Worm (Caenorhabditis elegans) whole organism, early embryonic: ENCODE results near the gene lys-7.
"Not testable (repeated sequence)": the region's sequence is repeated elsewhere in the genome, so short reads cannot be mapped to it uniquely, and the experiment has no call there.

Experiments
- B0310.2 ChIP-seq: sonication (generic microtip); optimal IDR thresholded peaks from 2 replicates; lab custom pipeline; 2016; ENCODE audit warnings: mild to moderate bottlenecking, missing genetic modification characterization, missing compliant biosample characterization
- F13C5.2 ChIP-seq: sonication (generic microtip); optimal IDR thresholded peaks from 2 replicates; lab custom pipeline; 2017; ENCODE audit warnings: mild to moderate bottlenecking, missing genetic modification characterization, inconsistent platforms, missing compliant biosample characterization
- aly-1 ChIP-seq: sonication (generic microtip); optimal IDR thresholded peaks from 2 replicates; lab custom pipeline; 2016; ENCODE audit warnings: missing genetic modification characterization, missing compliant biosample characterization
- ama-1 ChIP-seq: fragments of 150-350 bp; optimal IDR thresholded peaks from 2 replicates; lab custom pipeline; 2014
- ceh-13 ChIP-seq: fragments of 200-800 bp; sonication (Bioruptor generic); optimal IDR thresholded peaks from 2 replicates; lab custom pipeline; 2018; ENCODE audit warnings: mild to moderate bottlenecking, missing genetic modification characterization, missing compliant biosample characterization
- ceh-36 ChIP-seq: sonication (generic microtip); optimal IDR thresholded peaks from 2 replicates; lab custom pipeline; 2016; ENCODE audit warnings: missing genetic modification characterization, inconsistent platforms, missing compliant biosample characterization
- ets-7 ChIP-seq: sonication (generic microtip); optimal IDR thresholded peaks from 2 replicates; lab custom pipeline; 2016; ENCODE audit warnings: missing genotype, missing genetic modification characterization, missing compliant biosample characterization
- flt-1 ChIP-seq: fragments of 200-800 bp; sonication (Bioruptor generic); IDR thresholded peaks from 2 replicates; pipeline ENCODE4 v1.3.6; 2022; ENCODE audit warnings: missing genetic modification characterization, missing compliant biosample characterization
- hmbx-1 ChIP-seq: sonication (generic microtip); optimal IDR thresholded peaks from 2 replicates; lab custom pipeline; 2016; ENCODE audit warnings: mild to moderate bottlenecking, missing genetic modification characterization, missing compliant biosample characterization
- hmg-4 ChIP-seq: fragments of 200-800 bp; sonication (Bioruptor generic); optimal IDR thresholded peaks from 2 replicates; lab custom pipeline; 2018; ENCODE audit warnings: mild to moderate bottlenecking, missing genetic modification characterization, missing compliant biosample characterization
- hnd-1 ChIP-seq: sonication (generic microtip); optimal IDR thresholded peaks from 2 replicates; lab custom pipeline; 2016; ENCODE audit warnings: missing genetic modification characterization, missing compliant biosample characterization
- pes-1 ChIP-seq: fragments of 200-800 bp; sonication (Bioruptor generic); IDR thresholded peaks from 2 replicates; pipeline ENCODE4 v1.3.6; 2022; ENCODE audit warnings: missing genetic modification reagents, missing genetic modification characterization, missing compliant biosample characterization
- scrt-1 ChIP-seq: fragments of 200-800 bp; sonication (Bioruptor generic); IDR thresholded peaks from 2 replicates; pipeline ENCODE4 v1.3.6; 2022; ENCODE audit warnings: missing genetic modification characterization, missing compliant biosample characterization
- sea-1 ChIP-seq: fragments of 200-800 bp; sonication (Bioruptor generic); conservative IDR thresholded peaks from 2 replicates; pipeline ENCODE4 v1.3.6; 2022; ENCODE audit warnings: missing genetic modification characterization, missing compliant biosample characterization
- tbx-11 ChIP-seq: fragments of 200-800 bp; sonication (Bioruptor generic); IDR thresholded peaks from 2 replicates; pipeline ENCODE4 v1.3.6; 2022; ENCODE audit warnings: missing genetic modification characterization, missing compliant biosample characterization
- tbx-37 ChIP-seq: fragments of 200-800 bp; sonication (Bioruptor generic); conservative IDR thresholded peaks from 2 replicates; pipeline ENCODE4 v1.3.6; 2022; ENCODE audit warnings: missing genetic modification reagents, missing genetic modification characterization, missing compliant biosample characterization
- tra-4 ChIP-seq: sonication (generic microtip); optimal IDR thresholded peaks from 2 replicates; lab custom pipeline; 2017; ENCODE audit warnings: missing genetic modification characterization, missing compliant biosample characterization

lys-7 gene

ce11 chrV:3507691-3508090, 25.3 kb upstream of the lys-7 start, which contains the start of gene str-225:
Gene str-225 (plus strand): TSS chrV:3507822.
- no peak for TF ChIP-seq ceh-36 (tag; lab: Kevin White, UChicago)
- no peak for TF ChIP-seq sea-1 (GFP tag; lab: Robert Waterston, UW)
- TF ChIP-seq ceh-13 (GFP tag; lab: Kevin White, UChicago): no peak

- not testable (repeated sequence) for TF ChIP-seq hmg-4 (GFP tag; lab: Kevin White, UChicago); B0310.2 (tag; lab: Kevin White, UChicago); ama-1 (lab: Kevin White, UChicago)
These were observed 23.9 kb upstream of the lys-7 start, which contains the start of gene ugt-64 for ce11 chrV:3506252-3506651. Gene ugt-64 (minus strand): TSS chrV:3506352.

- no peak for TF ChIP-seq tra-4 (tag; lab: Kevin White, UChicago)
- no peak for TF ChIP-seq aly-1 (tag; lab: Kevin White, UChicago)
- TF ChIP-seq flt-1 (GFP tag; lab: Robert Waterston, UW): no peak
- TF ChIP-seq hmg-4 (GFP tag; lab: Kevin White, UChicago): no peak
- TF ChIP-seq F13C5.2 (tag; lab: Kevin White, UChicago): no peak
- TF ChIP-seq pes-1 (GFP tag; lab: Robert Waterston, UW): no peak
- no peak for TF ChIP-seq hnd-1
- no peak for TF ChIP-seq scrt-1 (GFP tag; lab: Robert Waterston, UW)
- TF ChIP-seq ceh-36 (tag; lab: Kevin White, UChicago): no peak
- no peak for TF ChIP-seq tbx-37
- no peak for TF ChIP-seq ceh-13 (GFP tag; lab: Kevin White, UChicago)
- no peak for TF ChIP-seq B0310.2 (tag; lab: Kevin White, UChicago)
- no peak for TF ChIP-seq ets-7
- no peak for TF ChIP-seq hmbx-1 (tag; lab: Kevin White, UChicago)
- no peak for TF ChIP-seq ama-1 (lab: Kevin White, UChicago)
These were observed 23.3 kb upstream of the lys-7 start for ce11 chrV:3505745-3506144.

ce11 chrV:3502038-3502437, 19.6 kb upstream of the lys-7 start, which contains the start of the genes C07G3.8 and C07G3.10:
Gene C07G3.8 (minus strand): TSS chrV:3502138.
Gene C07G3.10 (plus strand): TSS chrV:3502307.
- TF ChIP-seq scrt-1 (GFP tag; lab: Robert Waterston, UW) (no peak), F13C5.2 (tag; lab: Kevin White, UChicago) (no peak), pes-1 (GFP tag; lab: Robert Waterston, UW) (no peak), hmg-4 (GFP tag; lab: Kevin White, UChicago) (no peak), hnd-1 (no peak), aly-1 (tag; lab: Kevin White, UChicago) (no peak), ets-7 (no peak), ceh-36 (tag; lab: Kevin White, UChicago) (no peak)

- TF ChIP-seq tbx-37 (no peak), aly-1 (tag; lab: Kevin White, UChicago) (no peak), sea-1 (GFP tag; lab: Robert Waterston, UW) (no peak), B0310.2 (tag; lab: Kevin White, UChicago) (no peak), hnd-1 (no peak), ceh-13 (GFP tag; lab: Kevin White, UChicago) (no peak), ama-1 (lab: Kevin White, UChicago) (no peak), hmg-4 (GFP tag; lab: Kevin White, UChicago) (no peak), ets-7 (no peak), tbx-11 (GFP tag; lab: Robert Waterston, UW) (no peak), flt-1 (GFP tag; lab: Robert Waterston, UW) (no peak), scrt-1 (GFP tag; lab: Robert Waterston, UW) (no peak), hmbx-1 (tag; lab: Kevin White, UChicago) (no peak), F13C5.2 (tag; lab: Kevin White, UChicago) (no peak)
These were observed 14.5 kb upstream of the lys-7 start, which contains the start of gene C07G3.15 for ce11 chrV:3496880-3497279. Gene C07G3.15 (minus strand): TSS chrV:3496980.

- TF ChIP-seq sea-1 (GFP tag; lab: Robert Waterston, UW): no peak
- TF ChIP-seq tbx-11 (GFP tag; lab: Robert Waterston, UW): no peak
- no peak for TF ChIP-seq F13C5.2 (tag; lab: Kevin White, UChicago)
- no peak for TF ChIP-seq tra-4 (tag; lab: Kevin White, UChicago)
- TF ChIP-seq B0310.2 (tag; lab: Kevin White, UChicago): no peak
- TF ChIP-seq ama-1 (lab: Kevin White, UChicago): no peak
- no peak for TF ChIP-seq flt-1 (GFP tag; lab: Robert Waterston, UW)
- TF ChIP-seq hmbx-1 (tag; lab: Kevin White, UChicago): no peak
- TF ChIP-seq ceh-13 (GFP tag; lab: Kevin White, UChicago): no peak
- no peak for TF ChIP-seq ets-7
- TF ChIP-seq hmg-4 (GFP tag; lab: Kevin White, UChicago): no peak
- TF ChIP-seq ceh-36 (tag; lab: Kevin White, UChicago): no peak
- no peak for TF ChIP-seq hnd-1
- no peak for TF ChIP-seq scrt-1 (GFP tag; lab: Robert Waterston, UW)
- no peak for TF ChIP-seq aly-1 (tag; lab: Kevin White, UChicago)
- no peak for TF ChIP-seq tbx-37
- TF ChIP-seq pes-1 (GFP tag; lab: Robert Waterston, UW): no peak
These were observed 8.0 kb upstream of the lys-7 start, which contains the start of gene srbc-36 for ce11 chrV:3490435-3490834. Gene srbc-36 (minus strand): TSS chrV:3490535.

DNA sequence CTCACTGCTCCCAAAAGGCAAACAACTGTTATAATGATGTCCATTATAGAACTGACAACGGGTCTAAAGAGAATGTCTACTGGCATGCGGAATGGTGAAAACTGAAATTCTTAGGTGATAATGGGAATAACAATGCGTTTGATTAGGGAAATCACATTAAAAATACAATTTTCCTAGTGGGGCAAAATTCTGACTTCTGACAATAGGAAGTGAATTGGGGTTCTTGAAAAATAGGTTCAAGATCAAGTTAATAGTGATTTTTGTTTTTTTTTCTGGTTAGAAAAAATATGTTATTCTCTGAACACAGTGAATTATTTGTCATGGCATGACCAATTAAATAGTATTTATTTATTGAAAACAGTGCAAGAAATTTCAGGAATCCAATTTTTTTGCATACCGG, 4.5 kb upstream of the lys-7 start, which contains the start of gene srbc-32:
Gene srbc-32, minus strand, starts transcription at position 101 of the 400 bp plus-strand sequence.
- TF ChIP-seq ets-7 (no peak), scrt-1 (GFP tag; lab: Robert Waterston, UW) (no peak), ceh-13 (GFP tag; lab: Kevin White, UChicago) (no peak), F13C5.2 (tag; lab: Kevin White, UChicago) (no peak), pes-1 (GFP tag; lab: Robert Waterston, UW) (no peak)
